Worm (Caenorhabditis elegans): ENCODE measurements around the gene xbp-1.

DNA sequence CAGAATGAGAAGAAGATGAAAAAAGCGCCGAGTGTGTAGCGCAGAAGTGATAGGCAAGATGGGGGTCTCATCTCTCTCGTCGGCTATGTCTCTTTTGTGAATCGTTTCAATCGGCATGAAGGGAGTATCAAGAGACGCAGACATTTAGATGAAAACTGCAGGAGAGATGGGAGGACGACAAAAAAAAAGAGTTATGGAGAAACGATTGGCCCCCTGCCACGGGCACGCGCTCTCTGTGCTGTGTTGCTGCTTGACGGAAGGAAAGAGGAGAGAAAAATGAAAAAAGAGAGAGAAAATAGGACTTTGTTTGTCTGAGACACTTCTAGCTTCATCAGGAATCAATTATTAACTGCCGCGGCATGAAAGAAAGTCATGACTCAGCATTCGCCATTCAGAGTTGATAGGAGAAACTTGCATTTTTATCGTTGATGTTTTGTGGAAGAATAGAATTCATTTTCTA, 30.1 kb downstream of the xbp-1 start:
- TF ChIP-seq cog-1 (tag; optimal IDR thresholded peaks at IDR 0.05) (peak; percentile 56), med-1 (GFP tag; optimal IDR thresholded peaks at IDR 0.05; ENCODE audit: insufficient read depth) (no peak), flt-1 (GFP tag; IDR thresholded peaks at IDR 0.05) (no peak)

All from whole organism, midembryonic.